Fruit fly (Drosophila melanogaster) whole organism, embryonic: Measurements from ENCODE around the gene Pcmt.

Experiments used
- ATbp ChIP-seq: fragments of 200-800 bp; sonication (Bioruptor generic); optimal IDR thresholded peaks from 2 replicates; lab custom pipeline; 2017; ENCODE audit warnings: missing biosample characterization, mild to moderate bottlenecking, missing genetic modification characterization, missing genetic modification reagents
- CG10274 ChIP-seq: fragments of 200-800 bp; sonication (Bioruptor generic); optimal IDR thresholded peaks from 3 replicates; lab custom pipeline; 2017; ENCODE audit warnings: missing biosample characterization, mild to moderate bottlenecking, missing genetic modification characterization
- CG11085 ChIP-seq: fragments of 200-800 bp; sonication (Bioruptor generic); IDR thresholded peaks from 2 replicates; pipeline ENCODE4 v1.3.6; 2022; ENCODE audit warnings: missing biosample characterization, missing genetic modification characterization
- CG11504 ChIP-seq: fragments of 200-800 bp; sonication (Bioruptor generic); optimal IDR thresholded peaks from 3 replicates; lab custom pipeline; 2019; ENCODE audit warnings: missing biosample characterization, mild to moderate bottlenecking, missing genetic modification characterization, moderate library complexity
- CG12155 ChIP-seq: fragments of 200-800 bp; sonication (Bioruptor generic); optimal IDR thresholded peaks from 3 replicates; lab custom pipeline; 2016; ENCODE audit warnings: missing biosample characterization, missing genetic modification characterization
- CG13287 ChIP-seq: fragments of 200-800 bp; sonication (Bioruptor generic); IDR thresholded peaks from 2 replicates; pipeline ENCODE4 v1.3.6; 2022; ENCODE audit warnings: missing biosample characterization, missing genetic modification characterization; ENCODE audit not compliant: partially characterized antibody
- CG13894 ChIP-seq: fragments of 200-800 bp; sonication (Bioruptor generic); optimal IDR thresholded peaks from 3 replicates; lab custom pipeline; 2018; ENCODE audit warnings: missing biosample characterization, mild to moderate bottlenecking, missing genetic modification characterization, moderate library complexity
- CG1529 ChIP-seq: fragments of 200-800 bp; sonication (Bioruptor generic); optimal IDR thresholded peaks from 3 replicates; lab custom pipeline; 2018; ENCODE audit warnings: missing biosample characterization, missing genetic modification characterization
- CG17328 ChIP-seq: fragments of 200-800 bp; sonication (Bioruptor generic); IDR thresholded peaks from 2 replicates; pipeline ENCODE4 v1.3.6; 2022; ENCODE audit warnings: missing biosample characterization, missing genetic modification characterization
- CG17829 ChIP-seq: fragments of 200-800 bp; optimal IDR thresholded peaks from 2 replicates; lab custom pipeline; 2019; ENCODE audit warnings: missing biosample characterization, mild to moderate bottlenecking, missing genetic modification characterization, moderate library complexity
- CG2129 ChIP-seq: fragments of 200-800 bp; sonication (Bioruptor generic); IDR thresholded peaks from 2 replicates; pipeline ENCODE4 v1.3.6; 2022; ENCODE audit warnings: missing biosample characterization, missing genetic modification characterization; ENCODE audit not compliant: partially characterized antibody
- CG4282 ChIP-seq: fragments of 200-800 bp; sonication (Bioruptor generic); optimal IDR thresholded peaks from 2 replicates; lab custom pipeline; 2016; ENCODE audit warnings: missing biosample characterization, missing genetic modification characterization
- CG4854 ChIP-seq: fragments of 200-800 bp; sonication (Bioruptor generic); optimal IDR thresholded peaks from 2 replicates; lab custom pipeline; 2016; ENCODE audit warnings: missing biosample characterization, missing genetic modification characterization, inconsistent platforms
- CG5245 ChIP-seq: fragments of 200-800 bp; sonication (Bioruptor generic); optimal IDR thresholded peaks from 3 replicates; lab custom pipeline; 2016; ENCODE audit warnings: missing biosample characterization, missing genetic modification characterization
- CG7556 ChIP-seq: fragments of 200-800 bp; sonication (Bioruptor generic); optimal IDR thresholded peaks from 2 replicates; lab custom pipeline; 2017; ENCODE audit warnings: missing biosample characterization, mild to moderate bottlenecking, missing genetic modification characterization
- CG8478 ChIP-seq: fragments of >200 bp; optimal IDR thresholded peaks from 2 replicates; lab custom pipeline; 2018
- CG8765 ChIP-seq: fragments of 200-800 bp; sonication (Bioruptor generic); IDR thresholded peaks from 2 replicates; pipeline ENCODE4 v1.3.6; 2022; ENCODE audit warnings: missing biosample characterization, missing genetic modification characterization
- CTCF ChIP-seq: fragments of 200-800 bp; sonication (Bioruptor generic); optimal IDR thresholded peaks from 2 replicates; lab custom pipeline; 2017; ENCODE audit warnings: missing biosample characterization, mild to moderate bottlenecking, missing genetic modification characterization, moderate library complexity
- CkIIα-i1 ChIP-seq: fragments of 200-800 bp; sonication (Bioruptor generic); IDR thresholded peaks from 2 replicates; pipeline ENCODE4 v1.3.6; 2022; ENCODE audit warnings: missing biosample characterization, missing genetic modification characterization
- D ChIP-seq, 2 experiments: fragments of 200-800 bp in 1 of 2; fragments of >200 bp in 1 of 2; sonication (Bioruptor generic) in 1 of 2; optimal IDR thresholded peaks; 2 replicates in 1 of 2; 3 replicates in 1 of 2; lab custom pipeline; 2017; ENCODE audit warnings: mild to moderate bottlenecking in 1 of 2, missing biosample characterization in 1 of 2, missing genetic modification characterization in 1 of 2, missing genetic modification reagents in 1 of 2
- Dll ChIP-seq: fragments of 200-800 bp; sonication (Bioruptor generic); IDR thresholded peaks from 4 replicates; pipeline ENCODE4 v1.3.6; 2022; ENCODE audit warnings: missing biosample characterization, missing genetic modification characterization; ENCODE audit not compliant: partially characterized antibody
- GATAe ChIP-seq: fragments of 200-800 bp; sonication (Bioruptor generic); conservative IDR thresholded peaks from 2 replicates; pipeline ENCODE4 v1.3.6; 2022; ENCODE audit warnings: missing biosample characterization, missing genetic modification characterization
- Hand ChIP-seq: fragments of 200-800 bp; sonication (Bioruptor generic); optimal IDR thresholded peaks from 2 replicates; lab custom pipeline; 2017; ENCODE audit warnings: mild to moderate bottlenecking, missing biosample characterization, missing genetic modification reagents, missing genetic modification characterization
- HmgZ ChIP-seq: fragments of 200-800 bp; sonication (Bioruptor generic); optimal IDR thresholded peaks from 2 replicates; lab custom pipeline; 2018; ENCODE audit warnings: missing biosample characterization, mild to moderate bottlenecking, missing genetic modification characterization
- MBD-R2 ChIP-seq: fragments of 200-800 bp; sonication (Bioruptor generic); IDR thresholded peaks from 2 replicates; pipeline ENCODE4 v1.3.6; 2022; ENCODE audit warnings: missing biosample characterization, missing genetic modification characterization
- MESR4 ChIP-seq: fragments of 200-800 bp; sonication (Bioruptor generic); optimal IDR thresholded peaks from 2 replicates; lab custom pipeline; 2018; ENCODE audit warnings: missing biosample characterization, mild to moderate bottlenecking, missing genetic modification characterization, moderate library complexity
- Med ChIP-seq: fragments of 200-800 bp; sonication (Bioruptor generic); peaks from one replicate; lab custom pipeline; 2016; ENCODE audit warnings: missing biosample characterization, missing genetic modification characterization, mild to moderate bottlenecking, inconsistent platforms, moderate library complexity
- Mrtf ChIP-seq: fragments of 200-800 bp; sonication (Bioruptor generic); IDR thresholded peaks from 3 replicates; pipeline ENCODE4 v1.3.6; 2022; ENCODE audit warnings: missing biosample characterization, missing genetic modification characterization
- NC2β ChIP-seq: fragments of 200-800 bp; sonication (Bioruptor generic); optimal IDR thresholded peaks from 2 replicates; lab custom pipeline; 2016; ENCODE audit warnings: missing biosample characterization, missing genetic modification characterization
- Nf-YC ChIP-seq: fragments of 200-800 bp; optimal IDR thresholded peaks from 3 replicates; lab custom pipeline; 2019; ENCODE audit warnings: missing biosample characterization, mild to moderate bottlenecking, missing genetic modification characterization, moderate library complexity
- Oli ChIP-seq: fragments of 200-800 bp; sonication (Bioruptor generic); optimal IDR thresholded peaks from 2 replicates; lab custom pipeline; 2018; ENCODE audit warnings: missing biosample characterization, mild to moderate bottlenecking, missing genetic modification characterization, moderate library complexity
- Sry-δ ChIP-seq: fragments of 200-800 bp; sonication (Bioruptor generic); optimal IDR thresholded peaks from 2 replicates; lab custom pipeline; 2016; ENCODE audit warnings: missing biosample characterization, missing genetic modification characterization
- YL-1 ChIP-seq: fragments of 200-800 bp; sonication (Bioruptor generic); optimal IDR thresholded peaks from 3 replicates; lab custom pipeline; 2017; ENCODE audit warnings: missing biosample characterization, mild to moderate bottlenecking, missing genetic modification characterization
- ac ChIP-seq: fragments of 200-800 bp; sonication (Bioruptor generic); optimal IDR thresholded peaks from 3 replicates; lab custom pipeline; 2017; ENCODE audit warnings: missing biosample characterization, mild to moderate bottlenecking, missing genetic modification characterization
- amos ChIP-seq: fragments of 200-800 bp; sonication (Bioruptor generic); IDR thresholded peaks from 2 replicates; pipeline ENCODE4 v1.3.6; 2022; ENCODE audit warnings: missing biosample characterization, missing genetic modification characterization; ENCODE audit not compliant: partially characterized antibody
- dmrt11E ChIP-seq: fragments of 200-800 bp; sonication (Bioruptor generic); optimal IDR thresholded peaks from 3 replicates; lab custom pipeline; 2018; ENCODE audit warnings: missing biosample characterization, mild to moderate bottlenecking, missing genetic modification characterization, moderate library complexity
- grn ChIP-seq: fragments of 200-800 bp; sonication (Bioruptor generic); optimal IDR thresholded peaks from 3 replicates; lab custom pipeline; 2017; ENCODE audit warnings: missing biosample characterization, missing genetic modification characterization
- hbn ChIP-seq: fragments of 200-800 bp; sonication (Bioruptor generic); IDR thresholded peaks from 2 replicates; pipeline ENCODE4 v1.3.6; 2022; ENCODE audit warnings: missing biosample characterization, missing genetic modification characterization; ENCODE audit not compliant: partially characterized antibody
- insv ChIP-seq, 2 experiments: fragments of 200-800 bp; sonication (Bioruptor generic); optimal IDR thresholded peaks; 3 replicates each; lab custom pipeline; 2016 to 2018; ENCODE audit warnings: missing biosample characterization in 2 of 2, missing genetic modification characterization in 2 of 2
- lab ChIP-seq: fragments of 200-800 bp; sonication (Bioruptor generic); optimal IDR thresholded peaks from 3 replicates; lab custom pipeline; 2017; ENCODE audit warnings: missing biosample characterization, missing genetic modification characterization, mild to moderate bottlenecking, moderate library complexity, missing genetic modification reagents
- lola ChIP-seq, 3 experiments: fragments of >200 bp in 2 of 3; fragments of 200-800 bp in 1 of 3; sonication (Bioruptor generic) in 1 of 3; optimal IDR thresholded peaks; 2 replicates each; lab custom pipeline; 2017 to 2019; ENCODE audit warnings: missing biosample characterization in 3 of 3, missing genetic modification characterization in 3 of 3, mild to moderate bottlenecking in 1 of 3, moderate library complexity in 1 of 3
- lov ChIP-seq, 2 experiments: fragments of 200-800 bp in 1 of 2; fragments of >200 bp in 1 of 2; sonication (Bioruptor generic) in 1 of 2; IDR thresholded peaks in 1 of 2; optimal IDR thresholded peaks in 1 of 2; 2 replicates in 1 of 2; 3 replicates in 1 of 2; pipeline versions ENCODE4 v1.3.6 to Lab custom; 2017 to 2022; ENCODE audit warnings: missing biosample characterization in 1 of 2, missing genetic modification characterization in 1 of 2
- luna ChIP-seq: fragments of 200-800 bp; sonication (Bioruptor generic); optimal IDR thresholded peaks from 2 replicates; lab custom pipeline; 2016; ENCODE audit warnings: missing biosample characterization, missing genetic modification characterization
- otp ChIP-seq: fragments of 200-800 bp; sonication (Bioruptor generic); IDR thresholded peaks from 3 replicates; pipeline ENCODE4, ENCODE4 v1.3.6; 2022; ENCODE audit warnings: missing biosample characterization, missing genetic modification characterization
- sisA ChIP-seq: fragments of 200-800 bp; sonication (Bioruptor generic); IDR thresholded peaks from 2 replicates; pipeline ENCODE4 v1.3.6; 2022; ENCODE audit warnings: missing biosample characterization, missing genetic modification characterization
- sob ChIP-seq: fragments of 200-800 bp; sonication (Bioruptor generic); IDR thresholded peaks from 2 replicates; pipeline ENCODE4 v1.3.6; 2022; ENCODE audit warnings: missing biosample characterization, missing genetic modification characterization
- tap ChIP-seq: fragments of 200-800 bp; optimal IDR thresholded peaks from 3 replicates; lab custom pipeline; 2019; ENCODE audit warnings: missing biosample characterization, mild to moderate bottlenecking, missing genetic modification characterization, moderate library complexity
- trem ChIP-seq: fragments of 200-800 bp; optimal IDR thresholded peaks from 3 replicates; lab custom pipeline; 2019; ENCODE audit warnings: missing biosample characterization, mild to moderate bottlenecking, missing genetic modification characterization, moderate library complexity
- zen2 ChIP-seq: fragments of 200-800 bp; sonication (Bioruptor generic); IDR thresholded peaks from 3 replicates; pipeline ENCODE4 v1.3.6; 2022; ENCODE audit warnings: missing biosample characterization, missing genetic modification characterization; ENCODE audit not compliant: partially characterized antibody
- zfh2 ChIP-seq: fragments of 200-800 bp; sonication (Bioruptor generic); optimal IDR thresholded peaks from 2 replicates; lab custom pipeline; 2016; ENCODE audit warnings: missing biosample characterization, missing genetic modification characterization

Pcmt gene

dm6 chr3R:5563420-5563819 lies 9.3 kb upstream of the Pcmt start, which contains the start of gene Pi4KIIalpha (continued):
- no peak for TF ChIP-seq CG10274 (GFP tag; lab: Kevin White, UChicago)
- TF ChIP-seq Sry-δ (GFP tag; lab: Kevin White, UChicago) = peak; percentile 12
- TF ChIP-seq lab (GFP tag; lab: Kevin White, UChicago) = no peak
- TF ChIP-seq ac (GFP tag; lab: Kevin White, UChicago) = no peak
- peak in 1 of 2 experiments; percentile 15 for TF ChIP-seq insv (GFP tag; optimal IDR thresholded peaks at IDR 0.05; lab: Kevin White, UChicago)
- TF ChIP-seq ATbp (GFP tag; lab: Kevin White, UChicago) = no peak
- no peak for TF ChIP-seq CG13894 (tag; lab: Kevin White, UChicago)
- TF ChIP-seq lov (optimal IDR thresholded peaks at IDR 0.05; lab: Kevin White, UChicago) = no peak
- TF ChIP-seq lov (GFP tag; IDR thresholded peaks at IDR 0.05; lab: Robert Waterston, UW) = no peak
- TF ChIP-seq Mrtf (GFP tag; lab: Robert Waterston, UW) = no peak
- TF ChIP-seq CTCF (GFP tag; lab: Kevin White, UChicago) = no peak
- peak; percentile 26; the same call in 1 of the 4 replicates for TF ChIP-seq Dll (GFP tag; lab: Robert Waterston, UW)
- TF ChIP-seq HmgZ (tag; lab: Kevin White, UChicago) = peak; percentile 16
- no peak for TF ChIP-seq grn (GFP tag; lab: Kevin White, UChicago)
- TF ChIP-seq CG13287 (GFP tag; lab: Robert Waterston, UW) = peak; percentile 54
- no peak for TF ChIP-seq NC2β
- no peak for TF ChIP-seq GATAe
- TF ChIP-seq CG17328 (GFP tag; lab: Robert Waterston, UW) = no peak
- no peak for TF ChIP-seq CG11085 (GFP tag; lab: Robert Waterston, UW)
- no peak for TF ChIP-seq Nf-YC (tag; lab: Kevin White, UChicago)
- TF ChIP-seq lola (GFP tag; optimal IDR thresholded peaks at IDR 0.05; lab: Kevin White, UChicago) = no peak
- TF ChIP-seq luna = no peak
- no peak for TF ChIP-seq CG1529 (GFP tag; lab: Kevin White, UChicago)
- TF ChIP-seq zfh2 = no peak
- TF ChIP-seq CG17829 (tag; lab: Kevin White, UChicago) = no peak
- TF ChIP-seq sob = no peak
- no peak for TF ChIP-seq dmrt11E (tag; lab: Kevin White, UChicago)
- peak; percentile 82 for TF ChIP-seq CG12155 (GFP tag; lab: Kevin White, UChicago)
- no peak for TF ChIP-seq CG8478 (lab: Kevin White, UChicago)
- TF ChIP-seq sisA (GFP tag; lab: Robert Waterston, UW) = no peak
- no peak for TF ChIP-seq hbn (GFP tag; lab: Robert Waterston, UW)
- peak; percentile 14 for TF ChIP-seq YL-1
- TF ChIP-seq CkIIα-i1 (GFP tag; lab: Robert Waterston, UW) = no peak
- no peak for TF ChIP-seq tap (tag; lab: Kevin White, UChicago)
- TF ChIP-seq CG7556 (GFP tag; lab: Kevin White, UChicago) = no peak
- no peak for TF ChIP-seq CG5245 (GFP tag; lab: Kevin White, UChicago)
- peak; percentile 66 for TF ChIP-seq MESR4 (GFP tag; lab: Kevin White, UChicago)
- TF ChIP-seq Med (GFP tag; lab: Kevin White, UChicago) = no peak
- no peak for TF ChIP-seq Hand
- TF ChIP-seq otp (GFP tag; lab: Robert Waterston, UW) = no peak
- TF ChIP-seq CG4282 (GFP tag; lab: Kevin White, UChicago) = no peak
- no peak for TF ChIP-seq Oli (tag; lab: Kevin White, UChicago)
- TF ChIP-seq trem = peak; percentile 99
- no peak for TF ChIP-seq CG2129 (GFP tag; lab: Robert Waterston, UW)
- TF ChIP-seq CG8765 = no peak
- no peak for TF ChIP-seq CG11504 (tag; lab: Kevin White, UChicago)
- peak; percentile 25; the same call in 1 of the 2 replicates for TF ChIP-seq amos
- TF ChIP-seq MBD-R2 (GFP tag; lab: Robert Waterston, UW) = peak; percentile 84
- TF ChIP-seq CG4854 (GFP tag; lab: Kevin White, UChicago) = no peak
- TF ChIP-seq zen2 = no peak
- TF ChIP-seq D (optimal IDR thresholded peaks at IDR 0.05; lab: Kevin White, UChicago) = no peak
- no peak for TF ChIP-seq D (GFP tag; optimal IDR thresholded peaks at IDR 0.05; lab: Kevin White, UChicago)
